Worm (Caenorhabditis elegans) whole organism, young adult: ENCODE data around the gene gly-5.

ENCODE experiments used
- B0336.3 ChIP-seq: fragments of 200-800 bp; sonication (Bioruptor generic); IDR thresholded peaks from 2 replicates; pipeline ENCODE4 v1.3.6; 2022; ENCODE audit warnings: missing genetic modification characterization, missing compliant biosample characterization
- C06A6.2 ChIP-seq: fragments of 200-800 bp; sonication (Bioruptor generic); conservative IDR thresholded peaks from 2 replicates; pipeline ENCODE4 v1.3.6; 2022; ENCODE audit warnings: missing genetic modification characterization, missing compliant biosample characterization
- D2030.7 ChIP-seq: fragments of 200-800 bp; sonication (Bioruptor generic); IDR thresholded peaks from 2 replicates; pipeline ENCODE4 v1.3.6; 2022; ENCODE audit warnings: missing genetic modification reagents, missing genetic modification characterization, missing compliant biosample characterization
- F10E7.11 ChIP-seq: sonication (generic microtip); optimal IDR thresholded peaks from 2 replicates; lab custom pipeline; 2017; ENCODE audit warnings: mild to moderate bottlenecking, missing genetic modification characterization, moderate library complexity, missing compliant biosample characterization
- F33H1.4 ChIP-seq: fragments of 200-800 bp; sonication (Bioruptor generic); IDR thresholded peaks from 2 replicates; pipeline ENCODE4 v1.3.6; 2022; ENCODE audit warnings: missing genetic modification reagents, missing genetic modification characterization, missing compliant biosample characterization
- F37B4.10 ChIP-seq: fragments of 200-800 bp; sonication (Bioruptor generic); IDR thresholded peaks from 2 replicates; pipeline ENCODE4 v1.3.6; 2022; ENCODE audit warnings: missing genetic modification characterization, missing compliant biosample characterization
- F39B2.1 ChIP-seq: fragments of 200-800 bp; sonication (Bioruptor generic); IDR thresholded peaks from 2 replicates; pipeline ENCODE4 v1.3.6; 2022; ENCODE audit warnings: missing genetic modification reagents, missing genetic modification characterization, missing compliant biosample characterization
- F52B5.7 ChIP-seq: sonication (generic microtip); optimal IDR thresholded peaks from 2 replicates; lab custom pipeline; 2016; ENCODE audit warnings: mild to moderate bottlenecking, missing genetic modification characterization, missing compliant biosample characterization
- F55B11.4 ChIP-seq: sonication (generic microtip); optimal IDR thresholded peaks from 2 replicates; lab custom pipeline; 2016; ENCODE audit warnings: missing compliant biosample characterization, missing genetic modification characterization, borderline replicate concordance; ENCODE audit not compliant: insufficient read depth
- F57A8.1 ChIP-seq: fragments of 200-800 bp; sonication (Bioruptor generic); optimal IDR thresholded peaks from 2 replicates; lab custom pipeline; 2018; ENCODE audit warnings: mild to moderate bottlenecking, missing genetic modification characterization, moderate library complexity, missing compliant biosample characterization
- F57C9.4 ChIP-seq: sonication (generic microtip); optimal IDR thresholded peaks from 2 replicates; lab custom pipeline; 2017; ENCODE audit warnings: mild to moderate bottlenecking, missing genetic modification characterization, missing compliant biosample characterization
- K12H6.12 ChIP-seq: fragments of 200-800 bp; sonication (Bioruptor generic); optimal IDR thresholded peaks from 2 replicates; lab custom pipeline; 2018; ENCODE audit warnings: mild to moderate bottlenecking, missing genetic modification characterization, missing compliant biosample characterization
- T07F8.4 ChIP-seq: sonication (generic microtip); optimal IDR thresholded peaks from 2 replicates; lab custom pipeline; 2016; ENCODE audit warnings: mild to moderate bottlenecking, missing genetic modification characterization, moderate library complexity, missing compliant biosample characterization
- Y95B8A.8 ChIP-seq: fragments of 200-800 bp; sonication (Bioruptor generic); IDR thresholded peaks from 2 replicates; pipeline ENCODE4 v1.3.6; 2022; ENCODE audit warnings: missing genetic modification reagents, missing genetic modification characterization, missing compliant biosample characterization
- ama-1 ChIP-seq, 3 experiments: fragments of 150-350 bp in 1 of 3; sonication (generic microtip) in 2 of 3; optimal IDR thresholded peaks; 2 replicates each; lab custom pipeline; 2014 to 2018; ENCODE audit warnings: missing biosample characterization in 2 of 3, missing genetic modification characterization in 2 of 3, missing genetic modification reagents in 2 of 3
- aptf-2 ChIP-seq: fragments of 200-800 bp; sonication (Bioruptor generic); conservative IDR thresholded peaks from 2 replicates; pipeline ENCODE4 v1.3.6; 2022; ENCODE audit warnings: missing genetic modification reagents, missing genetic modification characterization, missing compliant biosample characterization
- athp-1 ChIP-seq: sonication (generic microtip); optimal IDR thresholded peaks from 2 replicates; lab custom pipeline; 2017; ENCODE audit warnings: mild to moderate bottlenecking, missing genetic modification characterization, missing compliant biosample characterization
- attf-3 ChIP-seq: fragments of 200-800 bp; sonication (Bioruptor generic); conservative IDR thresholded peaks from 2 replicates; pipeline ENCODE4 v1.3.6; 2022; ENCODE audit warnings: missing genetic modification reagents, missing genetic modification characterization, missing compliant biosample characterization
- attf-5 ChIP-seq: fragments of 200-800 bp; sonication (Bioruptor generic); optimal IDR thresholded peaks from 2 replicates; lab custom pipeline; 2018; ENCODE audit warnings: mild to moderate bottlenecking, missing genetic modification characterization, missing compliant biosample characterization
- cebp-2 ChIP-seq: fragments of 200-800 bp; sonication (Bioruptor generic); IDR thresholded peaks from 2 replicates; pipeline ENCODE4 v1.3.6; 2022; ENCODE audit warnings: missing genetic modification characterization, missing compliant biosample characterization
- ceh-79 ChIP-seq: sonication (generic microtip); optimal IDR thresholded peaks from 2 replicates; lab custom pipeline; 2017; ENCODE audit warnings: mild to moderate bottlenecking, missing genetic modification characterization, missing compliant biosample characterization
- efl-1 ChIP-seq: fragments of 150-350 bp; optimal IDR thresholded peaks from 2 replicates; lab custom pipeline; 2014; ENCODE audit warnings: missing biosample characterization, missing genetic modification reagents, missing genetic modification characterization
- egl-44 ChIP-seq: fragments of 200-800 bp; sonication (Bioruptor generic); IDR thresholded peaks from 2 replicates; pipeline ENCODE4 v1.3.6; 2022; ENCODE audit warnings: missing genetic modification reagents, missing genetic modification characterization, missing compliant biosample characterization
- egrh-3 ChIP-seq: fragments of 200-800 bp; sonication (Bioruptor generic); IDR thresholded peaks from 2 replicates; pipeline ENCODE4 v1.3.6; 2022; ENCODE audit warnings: missing genetic modification reagents, missing genetic modification characterization, missing compliant biosample characterization
- ets-4 ChIP-seq: fragments of 200-800 bp; sonication (Bioruptor generic); optimal IDR thresholded peaks from 2 replicates; lab custom pipeline; 2018; ENCODE audit warnings: mild to moderate bottlenecking, missing genetic modification characterization, missing compliant biosample characterization
- gei-17 ChIP-seq: fragments of 200-800 bp; sonication (Bioruptor generic); optimal IDR thresholded peaks from 2 replicates; lab custom pipeline; 2018; ENCODE audit warnings: mild to moderate bottlenecking, missing genetic modification characterization, missing compliant biosample characterization
- hlh-26 ChIP-seq: fragments of 200-800 bp; sonication (Bioruptor generic); conservative IDR thresholded peaks from 2 replicates; pipeline ENCODE4 v1.3.6; 2022; ENCODE audit warnings: missing genetic modification reagents, missing genetic modification characterization, missing compliant biosample characterization
- hmg-20 ChIP-seq: fragments of 200-800 bp; sonication (Bioruptor generic); IDR thresholded peaks from 2 replicates; pipeline ENCODE4 v1.3.6; 2022; ENCODE audit warnings: missing genetic modification reagents, missing genetic modification characterization, missing compliant biosample characterization
- hrde-1 ChIP-seq: sonication (generic microtip); optimal IDR thresholded peaks from 2 replicates; lab custom pipeline; 2016; ENCODE audit warnings: missing genetic modification characterization, mild to moderate bottlenecking, missing compliant biosample characterization, moderate library complexity, missing genotype, missing genetic modification reagents, borderline replicate concordance
- lag-1 ChIP-seq: fragments of 200-800 bp; sonication (Bioruptor generic); IDR thresholded peaks from 2 replicates; pipeline ENCODE4 v1.3.6; 2022; ENCODE audit warnings: missing genetic modification reagents, missing genetic modification characterization, missing compliant biosample characterization
- lin-35 ChIP-seq, 3 experiments: fragments of 150-350 bp in 2 of 3; sonication (generic microtip) in 1 of 3; optimal IDR thresholded peaks; 2 replicates each; lab custom pipeline; 2014 to 2018; ENCODE audit warnings: missing biosample characterization in 3 of 3, missing genetic modification characterization in 3 of 3, missing genetic modification reagents in 3 of 3
- lin-40 ChIP-seq: sonication (generic microtip); optimal IDR thresholded peaks from 2 replicates; lab custom pipeline; 2016; ENCODE audit warnings: missing genetic modification characterization, mild to moderate bottlenecking, missing compliant biosample characterization, missing genotype, missing genetic modification reagents
- madf-10 ChIP-seq: sonication (generic microtip); optimal IDR thresholded peaks from 2 replicates; lab custom pipeline; 2016; ENCODE audit warnings: mild to moderate bottlenecking, missing genetic modification characterization, missing compliant biosample characterization
- madf-3 ChIP-seq: fragments of 200-800 bp; sonication (Bioruptor generic); IDR thresholded peaks from 2 replicates; pipeline ENCODE4 v1.3.6; 2022; ENCODE audit warnings: missing genetic modification reagents, missing genetic modification characterization, missing compliant biosample characterization
- madf-6 ChIP-seq: fragments of 200-800 bp; sonication (Bioruptor generic); IDR thresholded peaks from 2 replicates; pipeline ENCODE4 v1.3.6; 2022; ENCODE audit warnings: missing genetic modification reagents, missing genetic modification characterization, missing compliant biosample characterization
- madf-8 ChIP-seq: fragments of 200-800 bp; sonication (Bioruptor generic); conservative IDR thresholded peaks from 2 replicates; pipeline ENCODE4 v1.3.6; 2022; ENCODE audit warnings: missing genetic modification reagents, missing genetic modification characterization, missing compliant biosample characterization
- mes-4 ChIP-seq: sonication (generic microtip); optimal IDR thresholded peaks from 2 replicates; lab custom pipeline; 2016; ENCODE audit warnings: missing genotype, missing genetic modification characterization, missing compliant biosample characterization
- nfyb-1 ChIP-seq: fragments of 200-800 bp; sonication (Bioruptor generic); IDR thresholded peaks from 2 replicates; pipeline ENCODE4 v1.3.6; 2022; ENCODE audit warnings: missing genetic modification reagents, missing genetic modification characterization, missing compliant biosample characterization
- pha-4 ChIP-seq: fragments of 150-350 bp; sonication (generic microtip); optimal IDR thresholded peaks from 2 replicates; lab custom pipeline; 2014; ENCODE audit warnings: missing biosample characterization, missing genetic modification reagents, missing genetic modification characterization
- rcor-1 ChIP-seq: fragments of 200-800 bp; sonication (Bioruptor generic); IDR thresholded peaks from 2 replicates; pipeline ENCODE4 v1.3.6; 2022; ENCODE audit warnings: missing genetic modification reagents, missing genetic modification characterization, missing compliant biosample characterization
- repo-1 ChIP-seq: sonication (generic microtip); optimal IDR thresholded peaks from 2 replicates; lab custom pipeline; 2017; ENCODE audit warnings: mild to moderate bottlenecking, missing genetic modification characterization, missing compliant biosample characterization
- snpc-4 ChIP-seq, 5 experiments: fragments of 150-350 bp in 1 of 5; sonication (generic microtip) in 4 of 5; optimal IDR thresholded peaks; 2 replicates each; lab custom pipeline; 2014 to 2018; ENCODE audit warnings: missing genetic modification characterization in 5 of 5, missing biosample characterization in 3 of 5, antibody characterized with exemption in 2 of 5, mild to moderate bottlenecking in 2 of 5, missing compliant biosample characterization in 2 of 5, missing genotype in 2 of 5, moderate library complexity in 2 of 5, missing genetic modification reagents in 1 of 5
- tbx-9 ChIP-seq: sonication (generic microtip); optimal IDR thresholded peaks from 2 replicates; lab custom pipeline; 2016; ENCODE audit warnings: borderline replicate concordance, missing genetic modification characterization, inconsistent platforms, missing compliant biosample characterization
- tlf-1 ChIP-seq: fragments of 200-800 bp; sonication (Bioruptor generic); optimal IDR thresholded peaks from 2 replicates; lab custom pipeline; 2018; ENCODE audit warnings: mild to moderate bottlenecking, missing genetic modification characterization, missing compliant biosample characterization
- unc-62 ChIP-seq: fragments of 150-350 bp; optimal IDR thresholded peaks from 2 replicates; lab custom pipeline; 2014; ENCODE audit warnings: missing biosample characterization, missing genetic modification reagents, missing genetic modification characterization
- zim-3 ChIP-seq: sonication (generic microtip); optimal IDR thresholded peaks from 2 replicates; lab custom pipeline; 2017; ENCODE audit warnings: mild to moderate bottlenecking, missing genetic modification characterization, moderate library complexity, missing compliant biosample characterization
- ztf-18 ChIP-seq: sonication (generic microtip); optimal IDR thresholded peaks from 2 replicates; lab custom pipeline; 2016; ENCODE audit warnings: missing genotype, mild to moderate bottlenecking, missing genetic modification characterization, missing compliant biosample characterization
- ztf-22 ChIP-seq: fragments of 200-800 bp; sonication (Bioruptor generic); optimal IDR thresholded peaks from 2 replicates; lab custom pipeline; 2018; ENCODE audit warnings: mild to moderate bottlenecking, missing genetic modification characterization, moderate library complexity, missing compliant biosample characterization
- ztf-28 ChIP-seq: fragments of 200-800 bp; sonication (Bioruptor generic); IDR thresholded peaks from 2 replicates; pipeline ENCODE4 v1.3.6; 2022; ENCODE audit warnings: missing genetic modification reagents, missing genetic modification characterization, missing compliant biosample characterization

gly-5 gene

ce11 chrIII:13160636-13161035 lies 26.6 kb upstream of the gly-5 start:
- TF ChIP-seq Y95B8A.8 (GFP tag; lab: Robert Waterston, UW) (no peak), ets-4 (GFP tag; lab: Kevin White, UChicago) (no peak), ama-1 (optimal IDR thresholded peaks at IDR 0.05; lab: Kevin White, UChicago) (no peak), ama-1 (GFP tag; optimal IDR thresholded peaks at IDR 0.05; lab: Kevin White, UChicago) (no peak), madf-8 (GFP tag; lab: Robert Waterston, UW) (peak; percentile 74), hmg-20 (GFP tag; lab: Robert Waterston, UW) (no peak), hlh-26 (GFP tag; lab: Robert Waterston, UW) (no peak), gei-17 (GFP tag; lab: Kevin White, UChicago) (no peak), athp-1 (tag; lab: Kevin White, UChicago) (no peak), F52B5.7 (tag; lab: Kevin White, UChicago) (no peak), egl-44 (GFP tag; lab: Robert Waterston, UW) (no peak), aptf-2 (no peak), zim-3 (tag; lab: Kevin White, UChicago) (no peak), lin-40 (no peak), efl-1 (GFP tag; lab: Kevin White, UChicago) (peak; percentile 45), attf-3 (GFP tag; lab: Robert Waterston, UW) (no peak; the same call in 1 of the 2 replicates), D2030.7 (GFP tag; lab: Robert Waterston, UW) (no peak), attf-5 (GFP tag; lab: Kevin White, UChicago) (peak; percentile 34), hrde-1 (tag; lab: Kevin White, UChicago) (no peak), F10E7.11 (no peak), mes-4 (tag; lab: Kevin White, UChicago) (no peak), rcor-1 (no peak), lag-1 (no peak), C06A6.2 (GFP tag; lab: Robert Waterston, UW) (no peak), F37B4.10 (GFP tag; lab: Robert Waterston, UW) (no peak), cebp-2 (GFP tag; lab: Robert Waterston, UW) (no peak), B0336.3 (GFP tag; lab: Robert Waterston, UW) (no peak), madf-3 (no peak), T07F8.4 (tag; lab: Kevin White, UChicago) (no peak), ztf-28 (GFP tag; lab: Robert Waterston, UW) (no peak), F39B2.1 (GFP tag; lab: Robert Waterston, UW) (no peak), nfyb-1 (GFP tag; lab: Robert Waterston, UW) (no peak), lin-35 (GFP tag; optimal IDR thresholded peaks at IDR 0.05; lab: Kevin White, UChicago) (peak in 1 of 3 experiments; percentile 1), madf-6 (peak; percentile 80), madf-10 (tag; lab: Kevin White, UChicago) (no peak), F57A8.1 (no peak), F33H1.4 (GFP tag; lab: Robert Waterston, UW) (0 out of 2 replicates have a peak, but pooled peaks have one; percentile 23), F57C9.4 (no peak), snpc-4 (GFP tag; optimal IDR thresholded peaks at IDR 0.05; lab: Kevin White, UChicago) (no peak), snpc-4 (tag; optimal IDR thresholded peaks at IDR 0.05; lab: Kevin White, UChicago) (no peak), egrh-3 (no peak), F55B11.4 (no peak), tlf-1 (GFP tag; lab: Kevin White, UChicago) (no peak), ztf-22 (GFP tag; lab: Kevin White, UChicago) (no peak), K12H6.12 (no peak), unc-62 (GFP tag; lab: Kevin White, UChicago) (no peak), tbx-9 (no peak), ztf-18 (tag; lab: Kevin White, UChicago) (peak; percentile 91), pha-4 (tag; lab: Kevin White, UChicago) (no peak), ceh-79 (tag; lab: Kevin White, UChicago) (no peak), repo-1 (tag; lab: Kevin White, UChicago) (no peak)
